Worm (Caenorhabditis elegans): Measurements from ENCODE around the gene str-9.

str-9 gene

ce11 chrV:15773141-15773540 lies 14.6 kb downstream of the str-9 start, which contains the start of gene nhr-60:
nhr-60 (minus strand) TSS chrV:15773241.
- TF ChIP-seq unc-120 (tag; optimal IDR thresholded peaks at IDR 0.05; ENCODE audit: poor library complexity, severe bottlenecking) (no peak), hlh-1 (tag; optimal IDR thresholded peaks at IDR 0.05) (no peak), sptf-1 (tag; optimal IDR thresholded peaks at IDR 0.05) (no peak), ceh-43 (GFP tag; optimal IDR thresholded peaks at IDR 0.05) (no peak), lsy-2 (tag; optimal IDR thresholded peaks at IDR 0.05) (no peak), lin-32 (GFP tag; optimal IDR thresholded peaks at IDR 0.05) (no peak), lin-13 (tag; optimal IDR thresholded peaks at IDR 0.05) (no peak), mab-5 (tag; optimal IDR thresholded peaks at IDR 0.05) (no peak)

ce11 chrV:15773941-15774340 lies 15.4 kb downstream of the str-9 start:
- TF ChIP-seq hlh-1 (tag; optimal IDR thresholded peaks at IDR 0.05) (no peak), ceh-83 (GFP tag; optimal IDR thresholded peaks at IDR 0.05) (no peak), tbx-8 (GFP tag; optimal IDR thresholded peaks at IDR 0.05) (no peak), lin-32 (GFP tag; optimal IDR thresholded peaks at IDR 0.05) (no peak), ceh-39 (tag; optimal IDR thresholded peaks at IDR 0.05) (no peak), pha-4 (tag; optimal IDR thresholded peaks at IDR 0.05) (no peak), mep-1 (tag; optimal IDR thresholded peaks at IDR 0.05) (no peak), nhr-2 (tag; optimal IDR thresholded peaks at IDR 0.05) (no peak), nhr-12 (tag; optimal IDR thresholded peaks at IDR 0.05) (no peak), sem-2 (GFP tag; optimal IDR thresholded peaks at IDR 0.05) (no peak), elt-1 (tag; optimal IDR thresholded peaks at IDR 0.05; ENCODE audit: borderline replicate concordance, insufficient read depth) (no peak), mab-5 (tag; optimal IDR thresholded peaks at IDR 0.05) (no peak), nhr-76 (tag; optimal IDR thresholded peaks at IDR 0.05) (no peak), ces-1 (GFP tag; optimal IDR thresholded peaks at IDR 0.05) (no peak), M03D4.4 (tag; optimal IDR thresholded peaks at IDR 0.05) (no peak), snpc-4 (tag; optimal IDR thresholded peaks at IDR 0.05) (no peak), nhr-237 (tag; optimal IDR thresholded peaks at IDR 0.05) (no peak), sptf-1 (tag; optimal IDR thresholded peaks at IDR 0.05) (no peak)

ce11 chrV:15776651-15777050 lies 18.1 kb downstream of the str-9 start, which contains the start of gene nhr-283:
nhr-283 (minus strand) TSS chrV:15776751.
- TF ChIP-seq lsy-2 (tag; optimal IDR thresholded peaks at IDR 0.05) (no peak), blmp-1 (tag; optimal IDR thresholded peaks at IDR 0.05) (no peak), lin-32 (GFP tag; optimal IDR thresholded peaks at IDR 0.05) (no peak), mep-1 (tag; optimal IDR thresholded peaks at IDR 0.05) (no peak)

ce11 chrV:15779128-15779729 lies 20.7 kb downstream of the str-9 start, which contains the start of the genes nhr-285 and irld-52:
nhr-285 (minus strand) TSS chrV:15779228.
irld-52 (plus strand) TSS chrV:15779679.
- no peak for TF ChIP-seq unc-120 (tag; optimal IDR thresholded peaks at IDR 0.05; ENCODE audit: poor library complexity, severe bottlenecking)
- TF ChIP-seq ceh-43 (GFP tag; optimal IDR thresholded peaks at IDR 0.05) = no peak
- no peak for TF ChIP-seq tbx-8 (GFP tag; optimal IDR thresholded peaks at IDR 0.05)
- no peak for TF ChIP-seq lin-32 (GFP tag; optimal IDR thresholded peaks at IDR 0.05)
- no peak for TF ChIP-seq blmp-1 (tag; optimal IDR thresholded peaks at IDR 0.05)
- TF ChIP-seq zip-8 (tag; optimal IDR thresholded peaks at IDR 0.05) = no peak
- no peak for TF ChIP-seq nhr-28 (tag; optimal IDR thresholded peaks at IDR 0.05)
- no peak for TF ChIP-seq ham-2 (GFP tag; optimal IDR thresholded peaks at IDR 0.05)
- TF ChIP-seq mab-5 (tag; optimal IDR thresholded peaks at IDR 0.05) = no peak
- no peak for TF ChIP-seq elt-1 (tag; optimal IDR thresholded peaks at IDR 0.05; ENCODE audit: borderline replicate concordance, insufficient read depth)
- no peak for TF ChIP-seq cnd-1 (tag; optimal IDR thresholded peaks at IDR 0.05)
- no peak for TF ChIP-seq drap-1 (GFP tag; optimal IDR thresholded peaks at IDR 0.05)
- TF ChIP-seq ceh-83 (GFP tag; optimal IDR thresholded peaks at IDR 0.05) = no peak
- TF ChIP-seq lsy-2 (tag; optimal IDR thresholded peaks at IDR 0.05) = no peak
- no peak for TF ChIP-seq lin-13 (tag; optimal IDR thresholded peaks at IDR 0.05)
- no peak for TF ChIP-seq mep-1 (tag; optimal IDR thresholded peaks at IDR 0.05)
- TF ChIP-seq nhr-76 (tag; optimal IDR thresholded peaks at IDR 0.05) = no peak
- TF ChIP-seq nhr-237 (tag; optimal IDR thresholded peaks at IDR 0.05) = no peak
- TF ChIP-seq mls-2 (tag; optimal IDR thresholded peaks at IDR 0.05) = no peak
- no peak for TF ChIP-seq pha-4 (tag; optimal IDR thresholded peaks at IDR 0.05)

- no peak for TF ChIP-seq mep-1 (tag; optimal IDR thresholded peaks at IDR 0.05)
- no peak for TF ChIP-seq hlh-1 (tag; optimal IDR thresholded peaks at IDR 0.05)
- TF ChIP-seq lin-32 (GFP tag; optimal IDR thresholded peaks at IDR 0.05) = no peak
- no peak for TF ChIP-seq nhr-28 (tag; optimal IDR thresholded peaks at IDR 0.05)
- no peak for TF ChIP-seq snpc-4 (tag; optimal IDR thresholded peaks at IDR 0.05)
- no peak for TF ChIP-seq lsy-2 (tag; optimal IDR thresholded peaks at IDR 0.05)
Measured at ce11 chrV:15781086-15781485, 22.5 kb downstream of the str-9 start, which contains the start of gene T26E4.2. T26E4.2 (plus strand) TSS chrV:15781386.
